Worm (Caenorhabditis elegans) whole organism, L2 larva: ENCODE results near the gene srx-68.

Experiments used
- ceh-82 ChIP-seq: fragments of 150-350 bp; optimal IDR thresholded peaks from 2 replicates; lab custom pipeline; 2014; ENCODE audit warnings: missing biosample characterization, missing genetic modification characterization
- dmd-4 ChIP-seq: sonication (generic microtip); optimal IDR thresholded peaks from 2 replicates; lab custom pipeline; 2017; ENCODE audit warnings: missing biosample characterization, missing genetic modification characterization
- nhr-237 ChIP-seq: fragments of 150-350 bp; optimal IDR thresholded peaks from 2 replicates; lab custom pipeline; 2014; ENCODE audit warnings: missing biosample characterization, missing genetic modification characterization

ce11 chrV:3874102-3874744, 38.3 kb upstream of the srx-68 start, which contains the start of gene nhr-158:
- TF ChIP-seq ceh-82 (tag; lab: Kevin White, UChicago) (no peak), nhr-237 (tag; lab: Kevin White, UChicago) (no peak), dmd-4 (tag; lab: Kevin White, UChicago) (peak; percentile 54)
